Worm (Caenorhabditis elegans) whole organism, dauer: ENCODE results near the gene Y56A3A.16.

Experiments
- unc-62 ChIP-seq: sonication (generic microtip); optimal IDR thresholded peaks from 2 replicates; lab custom pipeline; 2017; ENCODE audit warnings: missing biosample characterization, missing genetic modification reagents, missing genetic modification characterization

Gene Y56A3A.16

DNA sequence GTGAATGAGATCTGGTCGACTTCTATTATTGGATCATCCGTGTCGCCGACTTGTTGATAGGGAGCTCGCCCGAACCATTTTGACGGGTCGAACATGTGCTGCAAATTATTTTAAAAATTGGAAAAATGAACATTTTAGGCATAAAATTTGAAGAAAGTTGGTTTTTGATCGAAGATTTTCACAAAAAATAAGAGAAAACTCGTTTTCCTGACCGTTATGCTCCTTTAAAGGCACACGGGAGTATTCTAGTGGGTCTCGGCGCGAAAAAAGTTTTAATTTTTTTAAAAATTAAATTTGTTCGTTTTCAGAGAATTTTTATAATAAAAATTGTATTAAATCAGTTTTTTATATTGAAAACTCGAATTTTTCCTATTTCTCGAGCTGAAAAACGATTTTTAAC, at the start of gene Y56A3A.16:
Gene Y56A3A.16 (minus strand): TSS at position 101 of the 400 bp plus-strand sequence.
- TF ChIP-seq unc-62 (GFP tag; lab: Kevin White, UChicago), result no peak

DNA sequence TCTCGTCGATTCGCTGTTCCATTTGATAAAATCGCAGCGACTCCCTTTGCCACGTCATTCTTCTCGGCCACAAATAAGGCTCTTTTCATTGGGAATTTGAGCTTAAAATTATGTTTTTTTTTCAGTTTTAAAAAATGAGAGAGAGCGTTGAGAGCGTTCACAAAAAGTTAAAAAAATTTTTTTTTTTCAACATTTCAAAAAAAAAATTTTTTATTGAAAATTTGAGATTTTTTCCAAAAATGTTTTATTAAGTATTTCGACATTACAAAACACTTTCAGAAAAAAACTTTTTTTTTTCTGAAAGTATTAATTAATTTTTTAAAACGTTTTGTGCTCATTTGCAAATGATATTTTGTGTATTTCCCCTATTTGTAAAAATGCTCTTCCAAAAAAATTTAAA, 46.0 kb upstream of the Y56A3A.16 start, which contains the start of gene top-3:
Gene top-3 (minus strand): TSS at position 101 of the 400 bp plus-strand sequence.
- no peak for TF ChIP-seq unc-62 (GFP tag; lab: Kevin White, UChicago)

DNA sequence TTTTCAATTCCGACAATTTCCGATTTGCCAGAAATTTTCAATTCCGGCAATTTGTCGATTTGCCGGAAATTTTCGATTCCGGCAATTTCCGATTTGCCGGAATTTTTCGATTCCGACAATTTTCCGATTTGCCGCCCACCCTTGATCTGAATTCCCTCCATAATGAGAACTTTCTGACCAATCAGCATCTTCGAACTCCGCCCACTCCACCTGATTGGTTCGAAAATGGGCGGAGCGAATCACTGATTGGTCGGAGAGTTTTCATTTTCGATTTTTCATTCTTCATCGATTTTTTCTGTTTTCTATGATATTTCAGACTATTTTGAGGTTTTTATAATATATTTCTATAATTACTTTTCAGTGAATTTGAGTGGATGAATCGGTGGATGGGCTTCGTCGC, 40.0 kb upstream of the Y56A3A.16 start:
- TF ChIP-seq unc-62 (GFP tag; lab: Kevin White, UChicago), result no peak

DNA sequence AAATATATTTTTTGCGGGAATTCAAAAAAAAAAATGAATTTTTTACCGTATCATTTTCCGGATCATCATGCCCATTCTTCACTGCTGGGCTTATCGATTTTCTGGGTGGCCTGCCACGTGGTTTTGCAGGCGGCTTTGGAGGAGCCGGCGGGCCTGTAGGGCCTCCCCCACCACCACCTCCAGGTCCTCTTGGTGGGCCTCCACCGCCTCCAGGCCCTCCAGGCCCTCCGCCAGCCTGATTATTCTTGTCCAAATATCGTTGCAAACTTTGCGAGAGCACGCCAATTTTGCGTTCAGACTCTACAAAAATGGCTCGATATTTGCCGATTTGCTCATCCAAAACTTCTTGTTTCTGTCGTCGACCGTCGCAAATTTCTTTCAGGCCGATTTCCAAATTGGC, 37.0 kb upstream of the Y56A3A.16 start:
- TF ChIP-seq unc-62 (GFP tag; lab: Kevin White, UChicago), result no peak

DNA sequence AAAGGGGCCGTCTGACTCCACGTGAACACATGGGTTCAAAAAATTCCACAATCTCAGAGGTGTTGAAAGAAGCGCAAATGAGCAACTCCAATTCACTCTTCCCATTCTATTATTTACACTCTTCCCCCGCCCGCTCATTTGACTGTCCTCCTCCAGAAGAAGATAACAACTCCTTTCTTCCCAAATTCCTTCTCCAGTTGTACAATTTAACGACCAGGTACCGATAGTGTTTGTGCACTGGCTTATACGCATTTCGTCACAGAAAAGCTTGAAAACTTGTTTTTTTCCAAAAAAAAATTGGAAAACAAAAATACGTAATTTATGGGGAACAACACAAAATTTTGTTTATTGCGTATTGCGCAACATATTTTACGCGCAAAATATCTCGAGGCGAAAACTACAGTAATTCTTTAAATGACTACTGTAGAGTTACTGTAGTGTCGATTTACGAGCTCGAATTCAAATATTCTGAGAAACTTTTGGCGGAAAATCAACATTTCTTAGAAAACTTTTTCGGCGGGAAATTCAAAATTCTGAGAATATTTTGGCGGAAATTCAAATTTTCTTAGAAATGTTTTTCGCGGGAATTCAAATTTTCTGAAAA, 35.3 kb upstream of the Y56A3A.16 start:
- no peak for TF ChIP-seq unc-62 (GFP tag; lab: Kevin White, UChicago)

DNA sequence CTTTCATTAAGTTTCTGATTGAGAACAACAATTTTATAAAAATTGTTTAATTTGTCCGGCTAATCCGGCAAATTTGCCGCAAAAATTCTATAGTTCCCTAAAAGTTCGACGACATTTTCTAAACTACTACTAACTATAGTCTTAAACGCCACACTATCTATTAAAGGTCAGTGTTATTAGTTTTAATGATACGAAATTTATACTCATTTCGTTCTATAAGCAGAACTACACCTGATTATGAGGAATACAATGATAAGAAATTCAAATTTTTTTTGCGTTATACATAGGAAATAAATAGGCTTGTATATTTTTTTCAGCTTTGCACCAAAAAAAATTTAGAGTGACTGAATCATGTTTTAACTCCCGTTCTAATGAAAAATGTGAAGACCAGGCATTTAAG, 34.3 kb upstream of the Y56A3A.16 start:
- TF ChIP-seq unc-62 (GFP tag; lab: Kevin White, UChicago), result no peak

DNA sequence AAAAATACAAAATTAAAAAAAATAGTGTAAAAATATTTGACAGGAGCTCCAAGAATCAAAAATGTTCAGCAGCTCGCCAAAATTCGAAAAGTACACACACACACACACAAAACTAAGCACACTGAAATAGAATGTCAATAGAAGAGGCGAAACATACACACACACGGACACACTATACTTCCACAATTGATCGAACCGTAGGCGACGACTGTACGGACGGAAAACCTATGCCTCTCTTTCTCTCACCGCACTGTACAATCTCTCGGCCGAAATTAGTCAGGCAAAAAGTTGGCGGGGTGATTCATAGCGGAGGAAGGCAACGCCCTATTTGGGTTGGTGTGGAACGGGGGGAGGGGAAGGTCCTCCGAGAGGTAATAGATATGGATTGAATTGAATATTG, 33.4 kb upstream of the Y56A3A.16 start:
- TF ChIP-seq unc-62 (GFP tag; lab: Kevin White, UChicago), result no peak

DNA sequence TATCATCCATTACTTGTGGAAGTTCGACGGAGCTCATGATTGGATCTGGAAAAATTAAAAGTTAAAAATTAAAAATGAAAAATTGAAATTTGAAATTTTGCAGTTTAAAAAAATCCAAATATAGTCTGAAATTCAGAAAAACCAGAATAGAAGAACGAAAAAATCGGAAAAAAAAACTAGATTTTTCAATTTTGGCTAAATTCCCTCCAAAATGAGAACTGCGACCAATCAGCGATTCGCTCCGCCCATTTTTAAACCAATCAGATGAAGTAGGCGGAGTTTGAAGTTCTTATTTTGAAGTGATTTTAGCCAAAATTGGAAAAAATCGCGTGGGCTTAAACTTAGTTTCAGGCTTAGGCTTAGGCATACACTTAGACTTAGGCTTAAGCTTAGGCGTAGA, 32.9 kb upstream of the Y56A3A.16 start, which contains the start of gene Y56A3A.7:
Gene Y56A3A.7 (minus strand): TSS at position 47 of the 400 bp plus-strand sequence.
- TF ChIP-seq unc-62 (GFP tag; lab: Kevin White, UChicago), result no peak

DNA sequence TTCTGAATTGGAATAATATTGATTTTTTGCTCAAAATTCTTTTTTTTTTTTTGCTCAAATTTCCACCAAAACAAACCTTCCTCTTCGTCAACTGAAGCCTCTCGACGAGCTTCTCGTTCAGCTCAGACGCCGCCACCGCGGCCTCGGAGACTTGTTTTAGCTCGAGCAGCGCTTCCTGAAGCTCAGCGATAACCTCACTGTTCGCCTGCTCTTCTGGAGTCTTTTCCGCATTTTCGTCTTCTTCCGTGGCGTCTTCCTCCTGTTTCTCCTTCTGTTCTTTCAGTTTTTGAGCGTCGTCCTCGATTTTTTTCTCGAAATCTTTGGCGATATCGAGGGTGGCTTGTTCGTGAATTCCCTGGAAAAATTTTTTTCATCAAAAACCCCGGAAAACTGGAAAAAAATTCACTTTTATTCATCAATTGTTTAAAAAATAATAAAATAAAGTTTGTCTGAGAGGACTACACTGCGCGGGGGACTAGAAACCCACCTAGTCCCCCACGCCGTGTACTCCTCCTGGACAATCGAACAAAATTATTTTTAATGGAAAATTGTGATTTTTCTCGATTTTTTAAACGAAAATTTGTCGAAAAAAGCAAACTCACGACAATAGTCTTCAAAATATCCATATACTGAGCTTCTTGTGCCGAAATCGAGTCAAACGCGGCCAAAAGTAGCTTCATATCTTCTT, 32.1 kb upstream of the Y56A3A.16 start:
- no peak for TF ChIP-seq unc-62 (GFP tag; lab: Kevin White, UChicago)

DNA sequence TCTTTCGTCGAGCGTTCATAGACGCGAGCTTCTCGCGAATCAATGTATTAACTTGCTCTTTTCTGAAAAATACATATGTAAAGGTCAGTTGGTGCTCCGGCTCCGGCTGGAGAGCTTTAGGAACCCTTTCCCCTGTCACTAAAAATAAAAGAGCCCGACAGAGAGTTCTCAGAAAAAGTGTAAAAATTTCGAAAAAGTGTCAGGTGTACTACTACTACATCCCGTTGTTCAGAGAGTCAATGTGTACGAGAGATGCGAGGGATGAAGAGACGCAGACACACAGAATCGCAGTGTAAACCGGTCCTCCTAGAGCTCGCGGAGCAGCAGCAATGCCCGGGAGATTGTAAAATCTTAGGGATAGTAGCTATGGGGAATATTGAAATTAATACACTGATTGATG, 28.5 kb upstream of the Y56A3A.16 start:
- no peak for TF ChIP-seq unc-62 (GFP tag; lab: Kevin White, UChicago)

DNA sequence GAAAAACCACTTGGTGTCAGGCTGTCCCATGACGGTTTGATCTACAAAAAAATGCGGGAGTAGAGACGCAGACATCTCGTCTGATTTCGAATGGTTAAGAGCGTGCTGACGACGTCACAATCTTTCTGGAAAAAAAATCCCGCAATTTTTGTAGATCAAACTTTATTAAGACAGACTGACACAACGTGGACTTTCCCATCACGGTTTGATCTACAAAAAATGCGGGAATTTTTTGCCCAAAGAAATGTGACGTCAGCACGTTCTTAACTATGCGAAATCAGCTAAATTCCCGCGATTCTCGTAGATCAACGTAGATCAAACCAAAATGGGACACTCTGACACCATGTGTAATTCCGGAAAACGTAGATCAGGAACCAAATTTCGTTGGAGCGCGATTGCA, 24.4 kb upstream of the Y56A3A.16 start:
- TF ChIP-seq unc-62 (GFP tag; lab: Kevin White, UChicago), result no peak

DNA sequence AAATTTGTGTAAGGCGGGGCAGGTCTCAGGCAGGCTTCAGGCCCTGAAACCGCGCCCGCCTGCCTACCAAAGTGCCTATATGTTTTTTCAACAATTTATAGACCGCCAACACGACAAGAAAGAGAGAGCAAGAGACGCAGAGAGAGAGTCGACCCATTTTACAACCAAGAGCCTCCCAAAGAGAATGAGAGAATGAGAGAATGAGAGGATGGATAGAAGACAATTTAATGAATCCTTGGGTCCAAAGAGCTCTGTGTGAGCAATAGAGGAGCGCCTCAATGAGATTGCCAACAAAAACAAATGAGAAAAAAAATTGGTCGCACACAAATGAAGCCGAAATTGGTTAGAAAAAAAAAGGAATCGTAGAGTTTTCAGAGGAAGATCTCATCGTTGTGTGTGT, 23.8 kb upstream of the Y56A3A.16 start:
- TF ChIP-seq unc-62 (GFP tag; lab: Kevin White, UChicago), result no peak

DNA sequence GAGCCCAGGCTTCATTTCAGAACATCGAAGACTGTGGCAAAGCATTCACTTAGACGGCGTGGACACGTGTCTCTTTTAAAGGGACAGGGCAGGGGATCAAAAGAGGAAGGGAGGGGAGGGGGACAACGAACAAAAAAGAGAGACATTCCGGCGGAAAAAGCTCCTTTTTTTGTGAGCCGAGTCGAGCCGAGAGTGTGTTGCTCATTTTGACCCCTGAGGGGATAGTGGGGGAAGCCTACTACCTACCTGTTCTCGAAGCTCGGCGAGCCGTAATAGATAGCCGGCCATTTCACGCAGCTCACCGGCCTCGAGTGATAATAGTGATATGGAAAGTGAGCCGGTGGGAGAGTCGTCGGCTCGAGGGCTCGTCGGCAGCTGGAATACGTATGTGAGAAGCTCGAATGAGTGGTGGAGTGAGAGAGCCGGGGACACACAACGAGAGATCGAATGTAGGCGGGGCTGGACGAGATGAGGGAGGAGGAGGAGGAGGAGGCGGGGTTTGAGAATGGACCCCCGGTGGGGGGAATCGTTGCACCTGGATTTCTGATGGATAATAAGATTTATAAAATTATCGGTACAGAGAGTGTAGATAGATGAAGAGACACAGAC, 22.7 kb upstream of the Y56A3A.16 start:
- TF ChIP-seq unc-62 (GFP tag; lab: Kevin White, UChicago), result no peak

DNA sequence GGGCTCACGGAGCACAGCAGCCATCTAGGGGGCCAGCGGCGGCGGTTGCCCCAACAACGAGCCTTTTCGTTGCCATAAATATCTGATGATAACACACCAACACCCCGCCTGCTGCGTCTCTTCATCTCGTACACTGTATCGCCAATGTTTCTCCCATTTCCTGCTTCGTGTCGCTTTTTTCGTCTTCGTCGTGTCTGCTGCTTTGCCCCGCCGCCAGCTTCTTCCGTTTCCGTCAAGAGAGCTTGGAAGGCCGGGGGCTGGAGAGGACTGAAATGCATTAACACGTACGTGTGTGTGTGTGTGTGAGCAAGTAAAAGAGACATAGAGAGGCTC, 21.8 kb upstream of the Y56A3A.16 start:
- TF ChIP-seq unc-62 (GFP tag; lab: Kevin White, UChicago), result no peak

DNA sequence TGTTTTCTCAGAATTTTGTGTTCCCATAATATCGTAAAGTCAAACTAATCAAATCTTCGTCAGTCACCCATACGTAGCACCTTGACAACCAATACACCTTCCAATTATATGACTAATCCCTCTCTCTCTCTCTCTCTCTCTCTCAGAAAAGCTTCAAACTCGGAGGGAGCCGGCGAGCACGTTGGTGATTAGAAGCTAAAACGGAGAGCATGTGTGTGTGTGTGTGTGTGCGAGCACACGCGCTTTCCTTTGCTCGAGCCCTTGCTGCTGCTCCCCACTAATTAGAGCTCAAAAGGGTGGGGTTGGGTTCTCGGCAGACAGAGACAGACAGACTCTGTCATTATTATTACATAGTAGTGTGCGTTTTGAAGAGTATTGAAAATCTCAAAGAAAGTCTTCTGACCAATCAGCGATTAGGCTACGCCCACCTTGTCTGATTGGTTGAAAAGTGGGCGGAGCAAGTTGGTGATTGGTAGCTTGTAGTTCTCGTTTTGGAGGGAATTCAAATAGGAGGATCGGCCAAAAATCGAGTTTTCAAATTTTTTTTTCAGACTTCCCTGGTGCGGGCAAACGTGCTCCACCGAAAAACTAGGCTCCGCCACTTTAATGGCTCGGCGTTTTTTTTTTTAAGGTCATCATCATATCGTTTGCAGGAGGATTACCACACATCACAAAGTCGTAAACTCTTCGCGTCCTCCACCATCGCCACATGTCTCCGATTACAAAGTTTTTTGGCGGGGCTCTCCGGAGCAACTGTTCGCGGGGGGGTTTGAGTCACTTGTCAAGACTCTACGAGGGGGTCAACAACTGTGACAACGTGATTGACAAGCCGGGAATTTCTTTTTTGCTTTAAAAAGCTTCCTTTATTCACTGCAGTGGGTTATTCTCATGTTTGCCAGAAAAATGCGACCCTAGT, 21.2 kb upstream of the Y56A3A.16 start:
- no peak for TF ChIP-seq unc-62 (GFP tag; lab: Kevin White, UChicago)

DNA sequence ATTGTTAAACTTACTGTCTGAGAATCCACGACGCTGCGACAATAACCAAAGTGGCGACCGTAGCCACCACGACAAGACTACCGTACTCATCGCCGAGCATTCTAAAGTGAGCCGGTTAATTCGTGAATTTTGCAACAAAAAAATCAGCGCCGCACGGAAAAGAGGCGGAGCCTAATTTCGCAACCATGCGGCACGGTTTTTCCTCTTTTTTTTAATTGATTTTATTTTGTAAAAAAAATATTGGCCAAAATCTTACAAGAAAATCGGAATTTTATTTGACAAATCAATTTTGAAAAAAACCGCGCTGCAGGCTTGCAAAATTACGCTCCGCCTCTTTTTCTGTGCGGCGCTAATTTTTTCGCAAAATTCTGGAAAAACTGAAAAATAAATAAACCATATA, 19.4 kb upstream of the Y56A3A.16 start, which contains the start of gene dolk-1:
Gene dolk-1 (minus strand): TSS at position 101 of the 400 bp plus-strand sequence.
- no peak for TF ChIP-seq unc-62 (GFP tag; lab: Kevin White, UChicago)
